Worm (Caenorhabditis elegans) whole organism, early embryonic: ENCODE data around the gene nhr-55.

Experiments used
- B0310.2 ChIP-seq: sonication (generic microtip); optimal IDR thresholded peaks from 2 replicates; lab custom pipeline; 2016; ENCODE audit warnings: mild to moderate bottlenecking, missing genetic modification characterization, missing compliant biosample characterization
- F13C5.2 ChIP-seq: sonication (generic microtip); optimal IDR thresholded peaks from 2 replicates; lab custom pipeline; 2017; ENCODE audit warnings: mild to moderate bottlenecking, missing genetic modification characterization, inconsistent platforms, missing compliant biosample characterization
- aly-1 ChIP-seq: sonication (generic microtip); optimal IDR thresholded peaks from 2 replicates; lab custom pipeline; 2016; ENCODE audit warnings: missing genetic modification characterization, missing compliant biosample characterization
- ceh-13 ChIP-seq: fragments of 200-800 bp; sonication (Bioruptor generic); optimal IDR thresholded peaks from 2 replicates; lab custom pipeline; 2018; ENCODE audit warnings: mild to moderate bottlenecking, missing genetic modification characterization, missing compliant biosample characterization
- ceh-36 ChIP-seq: sonication (generic microtip); optimal IDR thresholded peaks from 2 replicates; lab custom pipeline; 2016; ENCODE audit warnings: missing genetic modification characterization, inconsistent platforms, missing compliant biosample characterization
- ets-7 ChIP-seq: sonication (generic microtip); optimal IDR thresholded peaks from 2 replicates; lab custom pipeline; 2016; ENCODE audit warnings: missing genotype, missing genetic modification characterization, missing compliant biosample characterization
- flt-1 ChIP-seq: fragments of 200-800 bp; sonication (Bioruptor generic); IDR thresholded peaks from 2 replicates; pipeline ENCODE4 v1.3.6; 2022; ENCODE audit warnings: missing genetic modification characterization, missing compliant biosample characterization
- hmg-4 ChIP-seq: fragments of 200-800 bp; sonication (Bioruptor generic); optimal IDR thresholded peaks from 2 replicates; lab custom pipeline; 2018; ENCODE audit warnings: mild to moderate bottlenecking, missing genetic modification characterization, missing compliant biosample characterization
- hnd-1 ChIP-seq: sonication (generic microtip); optimal IDR thresholded peaks from 2 replicates; lab custom pipeline; 2016; ENCODE audit warnings: missing genetic modification characterization, missing compliant biosample characterization
- scrt-1 ChIP-seq: fragments of 200-800 bp; sonication (Bioruptor generic); IDR thresholded peaks from 2 replicates; pipeline ENCODE4 v1.3.6; 2022; ENCODE audit warnings: missing genetic modification characterization, missing compliant biosample characterization
- sea-1 ChIP-seq: fragments of 200-800 bp; sonication (Bioruptor generic); conservative IDR thresholded peaks from 2 replicates; pipeline ENCODE4 v1.3.6; 2022; ENCODE audit warnings: missing genetic modification characterization, missing compliant biosample characterization

Gene nhr-55

DNA sequence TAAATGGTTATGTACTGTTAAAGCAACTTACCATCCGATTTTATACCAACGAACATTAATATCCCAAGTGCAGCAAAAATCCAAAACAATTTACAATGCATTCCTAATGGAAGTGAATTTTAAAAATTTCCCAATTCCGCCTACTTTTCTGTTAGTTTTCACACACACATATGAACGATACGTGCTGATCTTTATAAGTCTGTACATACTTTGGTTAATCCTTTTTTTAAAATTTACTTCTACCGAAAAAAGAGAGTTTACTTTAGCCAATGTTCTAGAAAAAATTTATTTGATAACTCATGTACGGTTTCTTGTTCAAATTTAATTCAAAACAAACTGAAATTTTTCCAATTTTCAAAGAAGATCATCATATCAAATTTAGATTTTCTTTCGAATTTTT is 47.1 kb downstream of the nhr-55 start, which contains the start of gene R11G11.16:
Gene R11G11.16 (minus strand): TSS at position 101 of the 400 bp plus-strand sequence.
- TF ChIP-seq aly-1 = no peak
- no peak for TF ChIP-seq ets-7 (tag; lab: Kevin White, UChicago)
- TF ChIP-seq hnd-1 (tag; lab: Kevin White, UChicago) = no peak
- TF ChIP-seq hmg-4 (GFP tag; lab: Kevin White, UChicago) = no peak

DNA sequence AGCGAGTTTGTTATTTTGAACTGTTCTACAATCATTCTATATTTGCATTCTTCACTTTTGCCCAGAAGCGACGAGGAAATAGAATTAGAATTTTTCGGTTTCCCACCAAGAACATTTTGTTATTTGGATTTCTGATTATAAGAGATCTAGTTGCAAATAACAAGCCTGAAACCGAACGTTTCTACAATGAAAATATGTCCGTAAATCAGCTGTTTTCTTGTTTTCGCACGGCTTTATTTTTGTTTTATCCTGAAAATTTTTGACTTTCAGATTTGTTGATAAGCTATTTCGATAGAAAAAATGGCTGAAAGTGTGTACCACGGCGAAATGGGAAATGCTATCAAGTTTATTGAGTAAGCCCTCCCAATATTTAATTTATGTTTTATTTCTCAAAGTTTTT is 49.6 kb downstream of the nhr-55 start, which contains the start of gene srw-108:
Gene srw-108 (plus strand): TSS at position 301 of the 400 bp plus-strand sequence.
- TF ChIP-seq ceh-13 (no peak), sea-1 (GFP tag; lab: Robert Waterston, UW) (no peak), F13C5.2 (tag; lab: Kevin White, UChicago) (no peak), ceh-36 (tag; lab: Kevin White, UChicago) (no peak), flt-1 (GFP tag; lab: Robert Waterston, UW) (no peak), B0310.2 (no peak), hnd-1 (tag; lab: Kevin White, UChicago) (no peak), scrt-1 (GFP tag; lab: Robert Waterston, UW) (no peak), aly-1 (no peak)
